Worm (Caenorhabditis elegans) whole organism, L1 larva: Measurements from ENCODE around the gene str-31.

Source experiments
- Y116A8C.19 ChIP-seq: sonication (generic microtip); optimal IDR thresholded peaks from 2 replicates; lab custom pipeline; 2016; ENCODE audit warnings: missing compliant biosample characterization, missing genetic modification characterization, borderline replicate concordance
- alr-1 ChIP-seq: fragments of 200-800 bp; sonication (Bioruptor generic); optimal IDR thresholded peaks from 2 replicates; lab custom pipeline; 2018; ENCODE audit warnings: borderline replicate concordance, mild to moderate bottlenecking, missing genetic modification characterization, missing compliant biosample characterization
- aly-2 ChIP-seq: fragments of 150-350 bp; optimal IDR thresholded peaks from 2 replicates; lab custom pipeline; 2014; ENCODE audit warnings: missing biosample characterization, missing genetic modification characterization
- ama-1 ChIP-seq: fragments of 150-350 bp; optimal IDR thresholded peaks from 2 replicates; lab custom pipeline; 2014
- ceh-82 ChIP-seq, 3 experiments: fragments of 150-350 bp in 1 of 3; sonication (generic microtip) in 2 of 3; optimal IDR thresholded peaks; 2 replicates each; lab custom pipeline; 2014 to 2017; ENCODE audit warnings: missing biosample characterization in 3 of 3, missing genetic modification characterization in 3 of 3
- ceh-90 ChIP-seq: sonication (generic microtip); optimal IDR thresholded peaks from 2 replicates; lab custom pipeline; 2016; ENCODE audit warnings: missing genetic modification characterization, missing compliant biosample characterization
- ces-1 ChIP-seq: fragments of 150-350 bp; optimal IDR thresholded peaks from 2 replicates; lab custom pipeline; 2014; ENCODE audit warnings: missing biosample characterization, missing genetic modification reagents, missing genetic modification characterization
- efl-1 ChIP-seq, 4 experiments: fragments of 150-350 bp; optimal IDR thresholded peaks in 3 of 4; peaks in 1 of 4; 1 replicate in 1 of 4; 2 replicates in 3 of 4; lab custom pipeline; 2014; ENCODE audit warnings: missing biosample characterization in 2 of 4, missing genetic modification characterization in 2 of 4, missing genetic modification reagents in 2 of 4
- egl-13 ChIP-seq: sonication (generic microtip); optimal IDR thresholded peaks from 2 replicates; lab custom pipeline; 2016; ENCODE audit warnings: missing genotype, missing genetic modification reagents, missing genetic modification characterization, missing compliant biosample characterization
- elt-2 ChIP-seq: sonication (generic microtip); optimal IDR thresholded peaks from 2 replicates; lab custom pipeline; 2016; ENCODE audit warnings: missing genetic modification characterization, mild to moderate bottlenecking, inconsistent platforms, missing compliant biosample characterization, missing genetic modification reagents
- elt-3 ChIP-seq, 6 experiments: fragments of 150-350 bp in 1 of 6; sonication (generic microtip); optimal IDR thresholded peaks; 2 replicates each; lab custom pipeline; 2017 to 2018; ENCODE audit warnings: missing biosample characterization in 6 of 6, missing genetic modification characterization in 6 of 6, inconsistent platforms in 1 of 6
- fkh-10 ChIP-seq: sonication (generic microtip); optimal IDR thresholded peaks from 2 replicates; lab custom pipeline; 2017; ENCODE audit warnings: missing biosample characterization, missing genetic modification reagents, missing genetic modification characterization
- fkh-4 ChIP-seq: sonication (generic microtip); optimal IDR thresholded peaks from 2 replicates; lab custom pipeline; 2016; ENCODE audit warnings: missing compliant biosample characterization, missing genetic modification characterization, borderline replicate concordance
- fkh-8 ChIP-seq: sonication (generic microtip); optimal IDR thresholded peaks from 2 replicates; lab custom pipeline; 2016; ENCODE audit warnings: mild to moderate bottlenecking, missing genetic modification characterization, missing compliant biosample characterization
- irx-1 ChIP-seq: sonication (generic microtip); optimal IDR thresholded peaks from 2 replicates; lab custom pipeline; 2016; ENCODE audit warnings: missing genetic modification characterization, missing compliant biosample characterization
- jun-1 ChIP-seq: fragments of 150-350 bp; optimal IDR thresholded peaks from 2 replicates; lab custom pipeline; 2014; ENCODE audit warnings: missing biosample characterization, missing genetic modification reagents, missing genetic modification characterization
- nhr-11 ChIP-seq: fragments of 150-350 bp; optimal IDR thresholded peaks from 2 replicates; lab custom pipeline; 2014; ENCODE audit warnings: missing biosample characterization, missing genetic modification characterization
- nhr-237 ChIP-seq: fragments of 150-350 bp; optimal IDR thresholded peaks from 2 replicates; lab custom pipeline; 2014; ENCODE audit warnings: missing biosample characterization, missing genetic modification characterization
- nhr-28 ChIP-seq: fragments of 150-350 bp; optimal IDR thresholded peaks from 2 replicates; lab custom pipeline; 2014; ENCODE audit warnings: missing biosample characterization, missing genetic modification characterization
- nhr-71 ChIP-seq: sonication (generic microtip); optimal IDR thresholded peaks from 2 replicates; lab custom pipeline; 2016; ENCODE audit warnings: mild to moderate bottlenecking, missing genetic modification characterization, moderate library complexity, missing compliant biosample characterization
- nhr-76 ChIP-seq: sonication (generic microtip); optimal IDR thresholded peaks from 2 replicates; lab custom pipeline; 2017; ENCODE audit warnings: missing biosample characterization, missing genetic modification characterization
- nhr-84 ChIP-seq: sonication (generic microtip); optimal IDR thresholded peaks from 2 replicates; lab custom pipeline; 2017; ENCODE audit warnings: missing biosample characterization, missing genetic modification characterization
- pax-3 ChIP-seq: fragments of 200-800 bp; sonication (Bioruptor generic); optimal IDR thresholded peaks from 2 replicates; lab custom pipeline; 2018; ENCODE audit warnings: mild to moderate bottlenecking, missing genetic modification characterization, moderate library complexity, missing compliant biosample characterization
- pqm-1 ChIP-seq: sonication (generic microtip); optimal IDR thresholded peaks from 3 replicates; lab custom pipeline; 2017; ENCODE audit warnings: missing biosample characterization, missing genetic modification characterization
- rnt-1 ChIP-seq: sonication (generic microtip); optimal IDR thresholded peaks from 2 replicates; lab custom pipeline; 2016; ENCODE audit warnings: mild to moderate bottlenecking, missing genetic modification characterization, moderate library complexity, missing compliant biosample characterization
- skn-1 ChIP-seq: fragments of 150-350 bp; optimal IDR thresholded peaks from 2 replicates; lab custom pipeline; 2014; ENCODE audit warnings: missing biosample characterization, missing genetic modification characterization
- snpc-4 ChIP-seq: fragments of 150-350 bp; optimal IDR thresholded peaks from 2 replicates; lab custom pipeline; 2014; ENCODE audit warnings: missing biosample characterization, missing genetic modification characterization
- sox-4 ChIP-seq: sonication (generic microtip); optimal IDR thresholded peaks from 2 replicates; lab custom pipeline; 2016; ENCODE audit warnings: missing genetic modification characterization, missing compliant biosample characterization
- swsn-7 ChIP-seq: sonication (generic microtip); optimal IDR thresholded peaks from 2 replicates; lab custom pipeline; 2016; ENCODE audit warnings: missing genetic modification characterization, missing compliant biosample characterization
- unc-30 ChIP-seq: sonication (generic microtip); optimal IDR thresholded peaks from 2 replicates; lab custom pipeline; 2017; ENCODE audit warnings: missing biosample characterization, missing genetic modification characterization
- unc-98 ChIP-seq: fragments of 200-800 bp; sonication (Bioruptor generic); IDR thresholded peaks from 2 replicates; pipeline ENCODE4 v1.3.6; 2022; ENCODE audit warnings: missing genetic modification characterization, missing compliant biosample characterization
- vab-15 ChIP-seq: sonication (generic microtip); optimal IDR thresholded peaks from 2 replicates; lab custom pipeline; 2017; ENCODE audit warnings: missing genotype, mild to moderate bottlenecking, missing genetic modification characterization, missing compliant biosample characterization
- xbp-1 ChIP-seq: sonication (generic microtip); optimal IDR thresholded peaks from 2 replicates; lab custom pipeline; 2016; ENCODE audit warnings: missing genetic modification characterization, missing compliant biosample characterization

str-31 gene

ce11 chrV:7524447-7524846, 16.0 kb upstream of the str-31 start, which contains the start of gene C54F6.20:
Gene C54F6.20, plus strand, starts transcription at chrV:7524747.
- TF ChIP-seq efl-1 (optimal IDR thresholded peaks at IDR 0.05; lab: Kevin White, UChicago): no peak
- peak in 1 of 2 experiments; percentile 54 for TF ChIP-seq efl-1 (GFP tag; optimal IDR thresholded peaks at IDR 0.05 in 1 of 2; lab: Kevin White, UChicago)
- no peak for TF ChIP-seq xbp-1 (tag; lab: Kevin White, UChicago)
- TF ChIP-seq pqm-1 (tag; lab: Kevin White, UChicago): no peak

- TF ChIP-seq rnt-1 (tag; lab: Kevin White, UChicago) (no peak), vab-15 (tag; lab: Kevin White, UChicago) (no peak), nhr-237 (tag; lab: Kevin White, UChicago) (no peak), unc-30 (tag; lab: Kevin White, UChicago) (no peak), sox-4 (no peak)
Observed at ce11 chrV:7523392-7523791, 14.9 kb upstream of the str-31 start, which contains the start of gene C54F6.6. Gene C54F6.6, plus strand, starts transcription at chrV:7523692.

- TF ChIP-seq nhr-28 (no peak), nhr-11 (tag; lab: Kevin White, UChicago) (no peak), pax-3 (no peak), egl-13 (tag; lab: Kevin White, UChicago) (no peak), swsn-7 (no peak), efl-1 (optimal IDR thresholded peaks at IDR 0.05; lab: Kevin White, UChicago) (no peak), efl-1 (GFP tag; optimal IDR thresholded peaks at IDR 0.05 in 1 of 2; lab: Kevin White, UChicago) (no peak), unc-98 (GFP tag; lab: Robert Waterston, UW) (no peak), aly-2 (no peak), ces-1 (GFP tag; lab: Kevin White, UChicago) (no peak), nhr-76 (tag; lab: Kevin White, UChicago) (no peak), elt-2 (tag; lab: Kevin White, UChicago) (no peak), jun-1 (no peak), nhr-84 (no peak), fkh-10 (GFP tag; lab: Kevin White, UChicago) (no peak)
- TF ChIP-seq, all 84 proteins: peak for 0
Observed at ce11 chrV:7522279-7522678, 13.8 kb upstream of the str-31 start, which contains the start of gene C54F6.15. Gene C54F6.15, minus strand, starts transcription at chrV:7522379.

- TF ChIP-seq fkh-4 (tag; lab: Kevin White, UChicago): no peak
- TF ChIP-seq ces-1 (GFP tag; lab: Kevin White, UChicago): no peak
- TF ChIP-seq elt-2 (tag; lab: Kevin White, UChicago): peak; percentile 75
- TF ChIP-seq pqm-1 (tag; lab: Kevin White, UChicago): no peak
- TF ChIP-seq ama-1 (lab: Kevin White, UChicago): no peak
- TF ChIP-seq egl-13 (tag; lab: Kevin White, UChicago): no peak
Observed at ce11 chrV:7521304-7521703, 12.8 kb upstream of the str-31 start.

ce11 chrV:7520077-7520476, 11.6 kb upstream of the str-31 start, which contains the start of gene srb-19:
Gene srb-19, minus strand, starts transcription at chrV:7520177.
- peak; percentile 1 for TF ChIP-seq fkh-8
- no peak for TF ChIP-seq ceh-90 (tag; lab: Kevin White, UChicago)
- TF ChIP-seq nhr-71 (tag; lab: Kevin White, UChicago): peak; percentile 26
- TF ChIP-seq elt-3 (tag; optimal IDR thresholded peaks at IDR 0.05; lab: Kevin White, UChicago): no peak

- TF ChIP-seq pqm-1 (tag; lab: Kevin White, UChicago): no peak
- no peak for TF ChIP-seq Y116A8C.19 (tag; lab: Kevin White, UChicago)
- TF ChIP-seq skn-1 (tag; lab: Kevin White, UChicago): no peak
- no peak for TF ChIP-seq pax-3
- TF ChIP-seq alr-1 (tag; lab: Kevin White, UChicago): no peak
- no peak for TF ChIP-seq snpc-4 (tag; lab: Kevin White, UChicago)
- TF ChIP-seq fkh-10 (GFP tag; lab: Kevin White, UChicago): no peak
- no peak for TF ChIP-seq ceh-82 (tag; optimal IDR thresholded peaks at IDR 0.05; lab: Kevin White, UChicago)
- no peak for TF ChIP-seq irx-1 (tag; lab: Kevin White, UChicago)
Observed at ce11 chrV:7514939-7515338, 6.5 kb upstream of the str-31 start, which contains the start of gene srb-18. Gene srb-18, plus strand, starts transcription at chrV:7515239.
